Worm (Caenorhabditis elegans) whole organism, L2 larva: ENCODE measurements around the gene best-22.

Experiments used
- F13H6.1 ChIP-seq: sonication (generic microtip); optimal IDR thresholded peaks from 2 replicates; lab custom pipeline; 2016; ENCODE audit warnings: missing genetic modification characterization, missing compliant biosample characterization
- ZK546.5 ChIP-seq: sonication (generic microtip); optimal IDR thresholded peaks from 2 replicates; lab custom pipeline; 2017; ENCODE audit warnings: missing biosample characterization, missing genetic modification characterization
- aly-2 ChIP-seq: fragments of 150-350 bp; optimal IDR thresholded peaks from 2 replicates; lab custom pipeline; 2014; ENCODE audit warnings: missing biosample characterization, missing genetic modification characterization
- ama-1 ChIP-seq: fragments of 150-350 bp; optimal IDR thresholded peaks from 2 replicates; lab custom pipeline; 2018; ENCODE audit warnings: inconsistent platforms
- blmp-1 ChIP-seq: sonication (generic microtip); optimal IDR thresholded peaks from 2 replicates; lab custom pipeline; 2017; ENCODE audit warnings: missing genetic modification characterization, mild to moderate bottlenecking, missing compliant biosample characterization, antibody characterized with exemption, moderate library complexity; ENCODE audit not compliant: insufficient read depth
- elt-3 ChIP-seq: sonication (generic microtip); optimal IDR thresholded peaks from 2 replicates; lab custom pipeline; 2017; ENCODE audit warnings: missing biosample characterization, missing genetic modification characterization
- lin-11 ChIP-seq: fragments of 150-350 bp; sonication (generic microtip); optimal IDR thresholded peaks from 2 replicates; lab custom pipeline; 2014; ENCODE audit warnings: missing biosample characterization, missing genetic modification characterization, inconsistent platforms, mixed read lengths
- nhr-77 ChIP-seq: fragments of 150-350 bp; optimal IDR thresholded peaks from 2 replicates; lab custom pipeline; 2014; ENCODE audit warnings: missing biosample characterization, missing genetic modification characterization
- skn-1 ChIP-seq: sonication (generic microtip); optimal IDR thresholded peaks from 2 replicates; lab custom pipeline; 2017; ENCODE audit warnings: missing biosample characterization, missing genetic modification characterization
- unc-62 ChIP-seq: fragments of 150-350 bp; optimal IDR thresholded peaks from 2 replicates; lab custom pipeline; 2014; ENCODE audit warnings: missing biosample characterization, missing genetic modification reagents, missing genetic modification characterization

DNA sequence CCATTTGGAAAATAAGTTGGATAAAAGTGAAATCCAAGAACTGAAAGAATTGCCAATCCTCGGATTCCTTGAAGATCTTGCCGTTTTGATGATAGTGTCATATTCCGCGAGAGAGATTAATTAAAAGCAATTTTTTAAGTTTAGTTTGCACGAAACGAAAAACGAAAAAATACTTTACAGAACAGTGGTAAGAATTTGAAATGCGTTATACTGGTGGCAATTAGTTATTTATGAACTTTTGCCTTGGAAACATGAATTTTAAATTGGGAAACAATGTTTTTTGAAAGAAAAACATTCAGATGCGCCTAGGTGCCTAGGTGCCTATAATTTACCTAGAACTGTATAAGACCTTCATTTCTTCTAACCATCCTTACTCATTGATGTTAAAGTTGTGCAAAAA is 42.0 kb upstream of the best-22 start, which contains the start of gene oac-57:
- no peak for TF ChIP-seq ama-1 (lab: Kevin White, UChicago)
- TF ChIP-seq unc-62 = no peak
- no peak for TF ChIP-seq skn-1 (tag; lab: Kevin White, UChicago)
- TF ChIP-seq F13H6.1 = no peak
- TF ChIP-seq lin-11 (tag; lab: Kevin White, UChicago) = no peak
- TF ChIP-seq elt-3 (tag; lab: Kevin White, UChicago) = no peak
- no peak for TF ChIP-seq blmp-1 (tag; lab: Kevin White, UChicago)
- TF ChIP-seq aly-2 (tag; lab: Kevin White, UChicago) = no peak
- TF ChIP-seq nhr-77 (tag; lab: Kevin White, UChicago) = no peak
- TF ChIP-seq ZK546.5 (tag; lab: Kevin White, UChicago) = no peak
